Worm (Caenorhabditis elegans) whole organism, L4 larva: ENCODE results near the gene T19E7.6.
"Not testable (repeated sequence)": the region's sequence is repeated elsewhere in the genome, so short reads cannot be mapped to it uniquely, and the experiment has no call there.

Experiments used
- egl-27 ChIP-seq: sonication (generic microtip); optimal IDR thresholded peaks from 3 replicates; lab custom pipeline; 2017; ENCODE audit warnings: missing biosample characterization, missing genetic modification reagents, missing genetic modification characterization
- zip-2 ChIP-seq: fragments of 150-350 bp; optimal IDR thresholded peaks from 2 replicates; lab custom pipeline; 2014; ENCODE audit warnings: missing biosample characterization, missing genetic modification characterization

DNA sequence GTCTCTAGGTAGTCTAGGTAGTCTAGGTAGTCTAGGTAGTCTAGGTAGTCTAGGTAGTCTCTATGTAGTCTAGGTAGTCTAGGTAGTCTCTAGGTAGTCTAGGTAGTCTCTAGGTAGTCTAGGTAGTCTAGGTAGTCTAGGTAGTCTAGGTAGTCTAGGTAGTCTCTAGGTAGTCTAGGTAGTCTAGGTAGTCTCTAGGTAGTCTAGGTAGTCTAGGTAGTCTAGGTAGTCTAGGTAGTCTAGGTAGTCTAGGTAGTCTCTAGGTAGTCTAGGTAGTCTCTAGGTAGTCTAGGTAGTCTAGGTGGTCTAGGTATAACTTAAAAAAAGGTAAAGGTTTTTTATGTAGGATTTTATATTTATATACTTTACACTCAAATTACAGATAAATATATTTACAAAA is 21.9 kb upstream of the T19E7.6 start:
- TF ChIP-seq zip-2, egl-27 (tag; lab: Kevin White, UChicago): not testable (repeated sequence)
